Worm (Caenorhabditis elegans): ENCODE measurements around the gene T05B11.4.
A peak's percentile ranks its signal among the peaks of the same experiment; 100 is the strongest.

DNA sequence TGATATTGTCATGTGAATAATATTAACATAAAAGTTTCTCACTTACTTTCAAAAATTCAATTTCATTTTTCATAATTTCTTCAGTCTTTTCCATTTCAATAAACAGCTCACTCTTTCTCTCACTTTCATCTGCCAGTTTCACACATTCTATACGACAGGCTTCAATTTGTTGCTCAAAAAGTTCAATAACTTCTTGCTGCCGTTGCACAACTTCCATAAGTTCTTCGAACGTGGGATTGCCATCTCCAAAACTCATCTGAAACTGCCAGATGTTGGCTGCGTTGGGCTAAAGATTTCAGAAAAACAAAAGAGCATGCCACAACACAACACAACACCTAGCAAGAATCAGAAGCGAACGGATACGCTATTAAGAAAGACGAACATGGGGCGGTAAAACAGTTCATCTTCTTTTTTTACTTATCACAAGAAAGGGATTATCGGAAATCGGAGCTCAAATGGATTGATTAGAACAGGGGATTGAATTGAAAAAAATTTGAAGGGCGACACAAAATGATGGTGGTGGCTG is 21.2 kb downstream of the T05B11.4 start:
- TF ChIP-seq egl-18 (GFP tag; IDR thresholded peaks at IDR 0.05), result no peak
- no peak for TF ChIP-seq snpc-1.3 (tag; optimal IDR thresholded peaks at IDR 0.05; ENCODE audit: insufficient read depth)
- no peak for TF ChIP-seq nhr-90 (tag; optimal IDR thresholded peaks at IDR 0.05)
- TF ChIP-seq hlh-12 (tag; optimal IDR thresholded peaks at IDR 0.05), result no peak
- peak; percentile 9 for TF ChIP-seq F52B5.7 (tag; optimal IDR thresholded peaks at IDR 0.05)

Measured in whole organism, young adult.